Fruit fly (Drosophila melanogaster) whole organism, adult: ENCODE measurements around the gene CG42467.

Source experiments
- CG14711 ChIP-seq: fragments of 200-800 bp; sonication (Bioruptor generic); optimal IDR thresholded peaks from 2 replicates; lab custom pipeline; 2018; ENCODE audit warnings: missing biosample characterization, mild to moderate bottlenecking, missing genetic modification characterization, moderate library complexity
- CG1620 ChIP-seq: fragments of 200-800 bp; sonication (Bioruptor generic); optimal IDR thresholded peaks from 2 replicates; lab custom pipeline; 2016; ENCODE audit warnings: missing biosample characterization, missing genetic modification characterization
- CG5204 ChIP-seq: fragments of 200-800 bp; sonication (Bioruptor generic); optimal IDR thresholded peaks from 2 replicates; lab custom pipeline; 2016; ENCODE audit warnings: missing biosample characterization, missing genetic modification characterization
- CG7101 ChIP-seq: fragments of 200-800 bp; sonication (Bioruptor generic); optimal IDR thresholded peaks from 2 replicates; lab custom pipeline; 2018; ENCODE audit warnings: missing biosample characterization, mild to moderate bottlenecking, missing genetic modification characterization, moderate library complexity
- Clk ChIP-seq: fragments of 200-800 bp; sonication (Bioruptor generic); optimal IDR thresholded peaks from 2 replicates; lab custom pipeline; 2017; ENCODE audit warnings: missing biosample characterization, missing genetic modification characterization
- Crg-1 ChIP-seq: fragments of 200-800 bp; sonication (Bioruptor generic); optimal IDR thresholded peaks from 2 replicates; lab custom pipeline; 2016; ENCODE audit warnings: missing biosample characterization, missing genetic modification characterization
- Hr96 ChIP-seq: fragments of 200-800 bp; sonication (Bioruptor generic); optimal IDR thresholded peaks from 2 replicates; lab custom pipeline; 2016; ENCODE audit warnings: missing biosample characterization, missing genetic modification characterization
- bab1 ChIP-seq: fragments of 200-800 bp; sonication (Bioruptor generic); optimal IDR thresholded peaks from 3 replicates; lab custom pipeline; 2019; ENCODE audit warnings: missing biosample characterization, mild to moderate bottlenecking, missing genetic modification characterization, moderate library complexity
- kay ChIP-seq: fragments of 200-800 bp; sonication (Bioruptor generic); peaks from one replicate; lab custom pipeline; 2016; ENCODE audit warnings: missing biosample characterization, missing genetic modification characterization, borderline replicate concordance
- pad ChIP-seq: fragments of 200-800 bp; sonication (Bioruptor generic); optimal IDR thresholded peaks from 3 replicates; lab custom pipeline; 2017; ENCODE audit warnings: missing biosample characterization, missing genetic modification characterization, mild to moderate bottlenecking, moderate library complexity, missing genetic modification reagents
- toe ChIP-seq: fragments of 200-800 bp; sonication (Bioruptor generic); optimal IDR thresholded peaks from 2 replicates; lab custom pipeline; 2016; ENCODE audit warnings: missing biosample characterization, missing genetic modification characterization

DNA sequence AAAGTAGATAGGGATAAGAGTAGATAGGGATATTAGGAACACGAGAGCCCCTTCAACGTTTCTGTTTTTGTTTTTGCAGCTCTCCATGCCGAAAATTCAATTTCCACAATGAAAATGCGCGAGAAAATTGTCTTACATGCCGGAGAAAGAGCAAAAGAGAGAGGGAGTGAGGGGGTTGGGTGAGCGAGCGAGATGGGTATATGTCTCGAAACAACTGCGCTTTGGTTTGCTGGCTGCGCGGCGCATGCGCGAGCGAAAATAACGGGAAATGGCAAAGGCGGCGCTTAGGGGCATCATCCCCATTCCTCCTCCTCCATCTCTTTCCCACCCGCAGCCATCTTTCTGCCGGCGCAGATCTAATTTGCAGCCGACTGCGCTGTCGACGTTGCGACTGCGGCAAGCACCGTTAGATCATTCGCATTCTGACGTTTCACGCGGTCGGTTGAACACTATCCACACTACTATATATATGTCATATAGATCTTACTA lies 38.7 kb upstream of the CG42467 start, which contains the start of gene Drgx:
- TF ChIP-seq pad (GFP tag; lab: Kevin White, UChicago) (peak; percentile 97), CG14711 (tag; lab: Kevin White, UChicago) (no peak), kay (GFP tag; lab: Kevin White, UChicago) (no peak), CG5204 (GFP tag; lab: Kevin White, UChicago) (no peak), bab1 (GFP tag; lab: Kevin White, UChicago) (no peak), CG7101 (tag; lab: Kevin White, UChicago) (no peak), CG1620 (GFP tag; lab: Kevin White, UChicago) (no peak), toe (GFP tag; lab: Kevin White, UChicago) (no peak), Crg-1 (GFP tag; lab: Kevin White, UChicago) (no peak), Hr96 (GFP tag; lab: Kevin White, UChicago) (no peak), Clk (no peak)
